Worm (Caenorhabditis elegans) whole organism, L1 larva: ENCODE results near the gene C03H5.7.
A peak's percentile ranks its signal among the peaks of the same experiment; 100 is the strongest.

Experiments used
- C04F5.9 ChIP-seq: sonication (generic microtip); optimal IDR thresholded peaks from 2 replicates; lab custom pipeline; 2016; ENCODE audit warnings: missing genetic modification characterization, missing compliant biosample characterization
- C34B4.2 ChIP-seq: sonication (generic microtip); optimal IDR thresholded peaks from 2 replicates; lab custom pipeline; 2017; ENCODE audit warnings: mild to moderate bottlenecking, missing genetic modification characterization, missing compliant biosample characterization
- F16B12.6 ChIP-seq: fragments of 150-350 bp; optimal IDR thresholded peaks from 2 replicates; lab custom pipeline; 2014; ENCODE audit warnings: missing biosample characterization, missing genetic modification characterization
- aha-1 ChIP-seq: fragments of 150-350 bp; optimal IDR thresholded peaks from 2 replicates; lab custom pipeline; 2014; ENCODE audit warnings: missing biosample characterization, missing genetic modification characterization
- alr-1 ChIP-seq: fragments of 200-800 bp; sonication (Bioruptor generic); optimal IDR thresholded peaks from 2 replicates; lab custom pipeline; 2018; ENCODE audit warnings: borderline replicate concordance, mild to moderate bottlenecking, missing genetic modification characterization, missing compliant biosample characterization
- aly-2 ChIP-seq: fragments of 150-350 bp; optimal IDR thresholded peaks from 2 replicates; lab custom pipeline; 2014; ENCODE audit warnings: missing biosample characterization, missing genetic modification characterization
- ama-1 ChIP-seq: fragments of 150-350 bp; optimal IDR thresholded peaks from 2 replicates; lab custom pipeline; 2014
- blmp-1 ChIP-seq: fragments of 150-350 bp; optimal IDR thresholded peaks from 2 replicates; lab custom pipeline; 2014; ENCODE audit warnings: missing biosample characterization, missing genetic modification characterization
- ceh-63 ChIP-seq: fragments of 200-800 bp; sonication (Bioruptor generic); optimal IDR thresholded peaks from 2 replicates; lab custom pipeline; 2018; ENCODE audit warnings: mild to moderate bottlenecking, missing genetic modification characterization, missing compliant biosample characterization
- ceh-82 ChIP-seq, 3 experiments: fragments of 150-350 bp in 1 of 3; sonication (generic microtip) in 2 of 3; optimal IDR thresholded peaks; 2 replicates each; lab custom pipeline; 2014 to 2017; ENCODE audit warnings: missing biosample characterization in 3 of 3, missing genetic modification characterization in 3 of 3
- ceh-88 ChIP-seq: fragments of 200-800 bp; sonication (Bioruptor generic); IDR thresholded peaks from 2 replicates; pipeline ENCODE4 v1.3.6; 2022; ENCODE audit warnings: missing genetic modification characterization, missing compliant biosample characterization
- ceh-90 ChIP-seq: sonication (generic microtip); optimal IDR thresholded peaks from 2 replicates; lab custom pipeline; 2016; ENCODE audit warnings: missing genetic modification characterization, missing compliant biosample characterization
- ces-1 ChIP-seq: fragments of 150-350 bp; optimal IDR thresholded peaks from 2 replicates; lab custom pipeline; 2014; ENCODE audit warnings: missing biosample characterization, missing genetic modification reagents, missing genetic modification characterization
- dpl-1 ChIP-seq, 3 experiments: fragments of 150-350 bp in 2 of 3; sonication (generic microtip) in 1 of 3; optimal IDR thresholded peaks; 2 replicates each; lab custom pipeline; 2014 to 2017; ENCODE audit warnings: missing biosample characterization in 3 of 3, missing genetic modification characterization in 3 of 3, missing genetic modification reagents in 3 of 3
- dsc-1 ChIP-seq: sonication (generic microtip); optimal IDR thresholded peaks from 2 replicates; lab custom pipeline; 2016; ENCODE audit warnings: mild to moderate bottlenecking, missing genetic modification characterization, missing compliant biosample characterization
- egl-13 ChIP-seq: sonication (generic microtip); optimal IDR thresholded peaks from 2 replicates; lab custom pipeline; 2016; ENCODE audit warnings: missing genotype, missing genetic modification reagents, missing genetic modification characterization, missing compliant biosample characterization
- elt-2 ChIP-seq: sonication (generic microtip); optimal IDR thresholded peaks from 2 replicates; lab custom pipeline; 2016; ENCODE audit warnings: missing genetic modification characterization, mild to moderate bottlenecking, inconsistent platforms, missing compliant biosample characterization, missing genetic modification reagents
- ets-5 ChIP-seq: fragments of 200-800 bp; sonication (Bioruptor generic); IDR thresholded peaks from 2 replicates; pipeline ENCODE4 v1.3.6; 2022; ENCODE audit warnings: missing genetic modification characterization, missing compliant biosample characterization
- fkh-4 ChIP-seq: sonication (generic microtip); optimal IDR thresholded peaks from 2 replicates; lab custom pipeline; 2016; ENCODE audit warnings: missing compliant biosample characterization, missing genetic modification characterization, borderline replicate concordance
- grh-1 ChIP-seq: fragments of 200-800 bp; sonication (Bioruptor generic); IDR thresholded peaks from 2 replicates; pipeline ENCODE4 v1.3.6; 2022; ENCODE audit warnings: missing genetic modification reagents, missing genetic modification characterization, missing compliant biosample characterization
- hlh-17 ChIP-seq: fragments of 200-800 bp; sonication (Bioruptor generic); optimal IDR thresholded peaks from 2 replicates; lab custom pipeline; 2018; ENCODE audit warnings: missing genetic modification characterization, mild to moderate bottlenecking, missing compliant biosample characterization, moderate library complexity, borderline replicate concordance
- hlh-4 ChIP-seq: sonication (generic microtip); optimal IDR thresholded peaks from 2 replicates; lab custom pipeline; 2016; ENCODE audit warnings: mild to moderate bottlenecking, missing genetic modification characterization, missing compliant biosample characterization
- hpl-2 ChIP-seq: fragments of 150-350 bp; optimal IDR thresholded peaks from 2 replicates; lab custom pipeline; 2014; ENCODE audit warnings: missing biosample characterization, missing genetic modification reagents, missing genetic modification characterization
- irx-1 ChIP-seq: sonication (generic microtip); optimal IDR thresholded peaks from 2 replicates; lab custom pipeline; 2016; ENCODE audit warnings: missing genetic modification characterization, missing compliant biosample characterization
- isw-1 ChIP-seq: fragments of 200-800 bp; sonication (Bioruptor generic); IDR thresholded peaks from 2 replicates; pipeline ENCODE4 v1.3.6; 2022; ENCODE audit warnings: missing genetic modification characterization, missing compliant biosample characterization
- jun-1 ChIP-seq: fragments of 150-350 bp; optimal IDR thresholded peaks from 2 replicates; lab custom pipeline; 2014; ENCODE audit warnings: missing biosample characterization, missing genetic modification reagents, missing genetic modification characterization
- lin-13 ChIP-seq: fragments of 150-350 bp; optimal IDR thresholded peaks from 2 replicates; lab custom pipeline; 2014; ENCODE audit warnings: missing biosample characterization, missing genetic modification reagents, missing genetic modification characterization
- lir-3 ChIP-seq: sonication (generic microtip); optimal IDR thresholded peaks from 2 replicates; lab custom pipeline; 2016; ENCODE audit warnings: mild to moderate bottlenecking, missing genetic modification characterization, moderate library complexity, missing compliant biosample characterization; ENCODE audit not compliant: poor library complexity
- lsy-2 ChIP-seq, 2 experiments: fragments of 150-350 bp; optimal IDR thresholded peaks; 2 replicates each; lab custom pipeline; 2014; ENCODE audit warnings: missing biosample characterization in 2 of 2, missing genetic modification characterization in 2 of 2
- mab-9 ChIP-seq: fragments of 200-800 bp; sonication (Bioruptor generic); IDR thresholded peaks from 2 replicates; pipeline ENCODE4 v1.3.6; 2022; ENCODE audit warnings: missing genetic modification reagents, missing genetic modification characterization, missing compliant biosample characterization
- mdl-1 ChIP-seq, 2 experiments: fragments of 150-350 bp; optimal IDR thresholded peaks; 2 replicates each; lab custom pipeline; 2014 to 2017; ENCODE audit warnings: missing biosample characterization in 2 of 2, missing genetic modification characterization in 2 of 2, inconsistent platforms in 1 of 2
- mep-1 ChIP-seq: fragments of 150-350 bp; optimal IDR thresholded peaks from 2 replicates; lab custom pipeline; 2014; ENCODE audit warnings: missing biosample characterization, missing genetic modification characterization
- nhr-11 ChIP-seq: fragments of 150-350 bp; optimal IDR thresholded peaks from 2 replicates; lab custom pipeline; 2014; ENCODE audit warnings: missing biosample characterization, missing genetic modification characterization
- nhr-12 ChIP-seq: sonication (generic microtip); optimal IDR thresholded peaks from 2 replicates; lab custom pipeline; 2017; ENCODE audit warnings: missing biosample characterization, missing genetic modification characterization
- nhr-20 ChIP-seq: sonication (generic microtip); optimal IDR thresholded peaks from 2 replicates; lab custom pipeline; 2016; ENCODE audit warnings: mild to moderate bottlenecking, missing genetic modification characterization, missing compliant biosample characterization
- nhr-28 ChIP-seq: fragments of 150-350 bp; optimal IDR thresholded peaks from 2 replicates; lab custom pipeline; 2014; ENCODE audit warnings: missing biosample characterization, missing genetic modification characterization
- nhr-76 ChIP-seq: sonication (generic microtip); optimal IDR thresholded peaks from 2 replicates; lab custom pipeline; 2017; ENCODE audit warnings: missing biosample characterization, missing genetic modification characterization
- nhr-84 ChIP-seq: sonication (generic microtip); optimal IDR thresholded peaks from 2 replicates; lab custom pipeline; 2017; ENCODE audit warnings: missing biosample characterization, missing genetic modification characterization
- nhr-90 ChIP-seq: sonication (generic microtip); optimal IDR thresholded peaks from 2 replicates; lab custom pipeline; 2016; ENCODE audit warnings: mild to moderate bottlenecking, missing genetic modification characterization, missing compliant biosample characterization; ENCODE audit not compliant: poor library complexity
- pax-3 ChIP-seq: fragments of 200-800 bp; sonication (Bioruptor generic); optimal IDR thresholded peaks from 2 replicates; lab custom pipeline; 2018; ENCODE audit warnings: mild to moderate bottlenecking, missing genetic modification characterization, moderate library complexity, missing compliant biosample characterization
- skn-1 ChIP-seq: fragments of 150-350 bp; optimal IDR thresholded peaks from 2 replicates; lab custom pipeline; 2014; ENCODE audit warnings: missing biosample characterization, missing genetic modification characterization
- snpc-4 ChIP-seq: fragments of 150-350 bp; optimal IDR thresholded peaks from 2 replicates; lab custom pipeline; 2014; ENCODE audit warnings: missing biosample characterization, missing genetic modification characterization
- sup-37 ChIP-seq: fragments of 200-800 bp; sonication (Bioruptor generic); optimal IDR thresholded peaks from 2 replicates; lab custom pipeline; 2018; ENCODE audit warnings: mild to moderate bottlenecking, missing genetic modification characterization, missing compliant biosample characterization
- swsn-7 ChIP-seq: sonication (generic microtip); optimal IDR thresholded peaks from 2 replicates; lab custom pipeline; 2016; ENCODE audit warnings: missing genetic modification characterization, missing compliant biosample characterization
- unc-30 ChIP-seq: sonication (generic microtip); optimal IDR thresholded peaks from 2 replicates; lab custom pipeline; 2017; ENCODE audit warnings: missing biosample characterization, missing genetic modification characterization
- vab-15 ChIP-seq: sonication (generic microtip); optimal IDR thresholded peaks from 2 replicates; lab custom pipeline; 2017; ENCODE audit warnings: missing genotype, mild to moderate bottlenecking, missing genetic modification characterization, missing compliant biosample characterization
- zag-1 ChIP-seq: fragments of 150-350 bp; optimal IDR thresholded peaks from 2 replicates; lab custom pipeline; 2014; ENCODE audit warnings: missing biosample characterization, missing genetic modification characterization
- zip-4 ChIP-seq: fragments of 200-800 bp; sonication (Bioruptor generic); optimal IDR thresholded peaks from 2 replicates; lab custom pipeline; 2018; ENCODE audit warnings: mild to moderate bottlenecking, missing genetic modification characterization, moderate library complexity, missing compliant biosample characterization

C03H5.7 gene

ce11 chrII:410832-411231, 30.8 kb downstream of the C03H5.7 start, which contains the start of the genes dnsn-1 and C24H12.4 (continued):
- TF ChIP-seq irx-1 (peak; percentile 93), egl-13 (peak; percentile 94), ceh-82 (tag; optimal IDR thresholded peaks at IDR 0.05; lab: Kevin White, UChicago) (peak; percentile 96 to 98 (median 97)), ceh-63 (GFP tag; lab: Kevin White, UChicago) (no peak), ama-1 (lab: Kevin White, UChicago) (peak; percentile 65), isw-1 (GFP tag; lab: Robert Waterston, UW) (peak; percentile 96), lin-13 (GFP tag; lab: Kevin White, UChicago) (peak; percentile 93), elt-2 (peak; percentile 75), hlh-17 (no peak), fkh-4 (peak; percentile 31), C04F5.9 (tag; lab: Kevin White, UChicago) (peak; percentile 87), ceh-88 (GFP tag; lab: Robert Waterston, UW) (peak; percentile 88), sup-37 (GFP tag; lab: Kevin White, UChicago) (peak; percentile 90), nhr-76 (no peak), nhr-90 (tag; lab: Kevin White, UChicago) (peak; percentile 97), nhr-28 (tag; lab: Kevin White, UChicago) (no peak), pax-3 (peak; percentile 87), mdl-1 (tag; optimal IDR thresholded peaks at IDR 0.05; lab: Kevin White, UChicago) (peak in 1 of 2 experiments; percentile 88), ceh-90 (tag; lab: Kevin White, UChicago) (peak; percentile 29), vab-15 (tag; lab: Kevin White, UChicago) (peak; percentile 44), unc-30 (tag; lab: Kevin White, UChicago) (peak; percentile 39), swsn-7 (tag; lab: Kevin White, UChicago) (peak; percentile 97), dpl-1 (GFP tag; optimal IDR thresholded peaks at IDR 0.05; lab: Kevin White, UChicago) (peak; percentile 96 to 97 (median 96)), nhr-84 (no peak), dsc-1 (tag; lab: Kevin White, UChicago) (peak; percentile 97), zag-1 (tag; lab: Kevin White, UChicago) (peak; percentile 1), ets-5 (no peak), mab-9 (GFP tag; lab: Robert Waterston, UW) (peak; percentile 86), hpl-2 (GFP tag; lab: Kevin White, UChicago) (peak; percentile 54), grh-1 (GFP tag; lab: Robert Waterston, UW) (peak; percentile 91), blmp-1 (peak; percentile 83), snpc-4 (tag; lab: Kevin White, UChicago) (peak; percentile 86), jun-1 (tag; lab: Kevin White, UChicago) (peak; percentile 88), lir-3 (tag; lab: Kevin White, UChicago) (peak; percentile 81), skn-1 (tag; lab: Kevin White, UChicago) (peak; percentile 95), nhr-20 (tag; lab: Kevin White, UChicago) (peak; percentile 96), aha-1 (tag; lab: Kevin White, UChicago) (peak; percentile 75), nhr-12 (no peak), alr-1 (tag; lab: Kevin White, UChicago) (no peak), mep-1 (peak; percentile 99)

ce11 chrII:418782-419181, 38.7 kb downstream of the C03H5.7 start, which contains the start of gene C24H12.6:
TSS of gene C24H12.6 (minus strand) at chrII:418882.
- TF ChIP-seq F16B12.6 (tag; lab: Kevin White, UChicago) = no peak
- TF ChIP-seq lsy-2 (tag; optimal IDR thresholded peaks at IDR 0.05; lab: Kevin White, UChicago) = no peak
- no peak for TF ChIP-seq aly-2 (tag; lab: Kevin White, UChicago)
- TF ChIP-seq ces-1 = no peak
- no peak for TF ChIP-seq zip-4
- no peak for TF ChIP-seq hlh-4 (tag; lab: Kevin White, UChicago)
- TF ChIP-seq nhr-11 (tag; lab: Kevin White, UChicago) = no peak
- TF ChIP-seq nhr-12 = no peak
- no peak for TF ChIP-seq fkh-4
- no peak for TF ChIP-seq C34B4.2 (tag; lab: Kevin White, UChicago)
- TF ChIP-seq, all 84 proteins: peak for 0
